Worm (Caenorhabditis elegans): Measurements from ENCODE around the gene C17H12.8.

C17H12.8 gene

ce11 chrIV:6841562-6842282 lies 23.2 kb downstream of the C17H12.8 start:
- no peak for TF ChIP-seq sea-1 (GFP tag; conservative IDR thresholded peaks at IDR 0.05)
- TF ChIP-seq ceh-36 (tag; optimal IDR thresholded peaks at IDR 0.05): no peak
- TF ChIP-seq tbx-37 (GFP tag; conservative IDR thresholded peaks at IDR 0.05): no peak
- no peak for TF ChIP-seq scrt-1 (GFP tag; IDR thresholded peaks at IDR 0.05)
- TF ChIP-seq pes-1 (GFP tag; IDR thresholded peaks at IDR 0.05): no peak

- no peak for TF ChIP-seq hmg-4 (GFP tag; optimal IDR thresholded peaks at IDR 0.05)
- no peak for TF ChIP-seq tbx-37 (GFP tag; conservative IDR thresholded peaks at IDR 0.05)
- TF ChIP-seq tbx-11 (GFP tag; IDR thresholded peaks at IDR 0.05): no peak
- TF ChIP-seq ama-1 (optimal IDR thresholded peaks at IDR 0.05): no peak
- TF ChIP-seq pes-1 (GFP tag; IDR thresholded peaks at IDR 0.05): no peak
Observed at ce11 chrIV:6842470-6843008, 24.0 kb downstream of the C17H12.8 start, which contains the start of gene lip-1. lip-1 (plus strand) TSS chrIV:6842958.

ce11 chrIV:6852727-6853126 lies 34.2 kb downstream of the C17H12.8 start:
- TF ChIP-seq hnd-1 (tag; optimal IDR thresholded peaks at IDR 0.05) (no peak), flt-1 (GFP tag; IDR thresholded peaks at IDR 0.05) (no peak), tbx-11 (GFP tag; IDR thresholded peaks at IDR 0.05) (no peak), ceh-13 (GFP tag; optimal IDR thresholded peaks at IDR 0.05) (no peak), ets-7 (tag; optimal IDR thresholded peaks at IDR 0.05) (no peak), hmg-4 (GFP tag; optimal IDR thresholded peaks at IDR 0.05) (no peak), pes-1 (GFP tag; IDR thresholded peaks at IDR 0.05) (no peak), sea-1 (GFP tag; conservative IDR thresholded peaks at IDR 0.05) (no peak), F13C5.2 (tag; optimal IDR thresholded peaks at IDR 0.05) (no peak), B0310.2 (tag; optimal IDR thresholded peaks at IDR 0.05) (no peak), hmbx-1 (tag; optimal IDR thresholded peaks at IDR 0.05) (no peak), ceh-36 (tag; optimal IDR thresholded peaks at IDR 0.05) (no peak), aly-1 (tag; optimal IDR thresholded peaks at IDR 0.05) (no peak), ama-1 (optimal IDR thresholded peaks at IDR 0.05) (no peak), tbx-37 (GFP tag; conservative IDR thresholded peaks at IDR 0.05) (no peak), scrt-1 (GFP tag; IDR thresholded peaks at IDR 0.05) (no peak), tra-4 (tag; optimal IDR thresholded peaks at IDR 0.05) (no peak)

DNA sequence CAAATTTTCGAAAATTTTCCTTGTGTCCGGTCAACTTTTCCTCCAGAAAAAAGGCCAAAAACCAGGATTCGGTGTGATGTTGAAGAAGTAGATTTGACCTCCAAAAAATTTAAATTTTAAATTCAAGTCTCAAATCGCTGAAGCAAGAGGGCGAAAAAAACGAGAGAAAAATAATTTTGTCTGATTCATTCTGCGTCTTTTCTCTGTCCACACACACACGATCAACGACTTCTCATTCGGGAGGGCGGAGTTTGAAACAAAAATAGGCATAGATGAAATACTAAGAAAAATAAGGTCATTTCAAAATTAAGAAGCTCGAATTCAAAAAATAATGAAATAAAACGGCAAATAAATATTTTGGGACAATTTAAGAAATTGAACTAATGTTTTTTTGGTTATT lies 40.8 kb downstream of the C17H12.8 start, which contains the start of gene R13H7.2:
Gene R13H7.2, minus strand, starts transcription at position 101 of the 400 bp plus-strand sequence.
- TF ChIP-seq scrt-1 (GFP tag; IDR thresholded peaks at IDR 0.05) (no peak), ets-7 (tag; optimal IDR thresholded peaks at IDR 0.05) (no peak), hmbx-1 (tag; optimal IDR thresholded peaks at IDR 0.05) (no peak), B0310.2 (tag; optimal IDR thresholded peaks at IDR 0.05) (no peak), flt-1 (GFP tag; IDR thresholded peaks at IDR 0.05) (no peak), hmg-4 (GFP tag; optimal IDR thresholded peaks at IDR 0.05) (no peak), hnd-1 (tag; optimal IDR thresholded peaks at IDR 0.05) (no peak), ama-1 (optimal IDR thresholded peaks at IDR 0.05) (no peak)

ce11 chrIV:6867791-6868190 lies 49.3 kb downstream of the C17H12.8 start, which contains the start of gene srx-20:
srx-20 (plus strand) TSS chrIV:6868091.
- TF ChIP-seq sea-1 (GFP tag; conservative IDR thresholded peaks at IDR 0.05) (no peak), ama-1 (optimal IDR thresholded peaks at IDR 0.05) (no peak), tbx-37 (GFP tag; conservative IDR thresholded peaks at IDR 0.05) (no peak), B0310.2 (tag; optimal IDR thresholded peaks at IDR 0.05) (no peak), pes-1 (GFP tag; IDR thresholded peaks at IDR 0.05) (no peak), aly-1 (tag; optimal IDR thresholded peaks at IDR 0.05) (no peak), flt-1 (GFP tag; IDR thresholded peaks at IDR 0.05) (no peak), tra-4 (tag; optimal IDR thresholded peaks at IDR 0.05) (no peak), hnd-1 (tag; optimal IDR thresholded peaks at IDR 0.05) (no peak), ceh-36 (tag; optimal IDR thresholded peaks at IDR 0.05) (no peak), tbx-11 (GFP tag; IDR thresholded peaks at IDR 0.05) (no peak), scrt-1 (GFP tag; IDR thresholded peaks at IDR 0.05) (no peak)
